Fruit fly (Drosophila melanogaster) whole organism, embryonic: ENCODE measurements around the gene Or7a.
A peak's percentile ranks its signal among the peaks of the same experiment; 100 is the strongest.

Experiments
- Abd-B ChIP-seq: fragments of 200-800 bp; sonication (Bioruptor generic); optimal IDR thresholded peaks from 2 replicates; lab custom pipeline; 2018; ENCODE audit warnings: missing biosample characterization, mild to moderate bottlenecking, missing genetic modification characterization, moderate library complexity
- Atf-2 ChIP-seq: fragments of 200-800 bp; sonication (Bioruptor generic); optimal IDR thresholded peaks from 2 replicates; lab custom pipeline; 2016; ENCODE audit warnings: missing biosample characterization, missing genetic modification characterization
- Awh ChIP-seq: fragments of 200-800 bp; sonication (Bioruptor generic); IDR thresholded peaks from 2 replicates; pipeline ENCODE4, ENCODE4 v1.3.6; 2022; ENCODE audit warnings: missing biosample characterization, missing genetic modification characterization
- Bgb ChIP-seq: fragments of 200-800 bp; sonication (Bioruptor generic); IDR thresholded peaks from 2 replicates; pipeline ENCODE4 v1.3.6; 2022; ENCODE audit warnings: missing biosample characterization, missing genetic modification characterization; ENCODE audit not compliant: partially characterized antibody
- CG10274 ChIP-seq: fragments of 200-800 bp; sonication (Bioruptor generic); optimal IDR thresholded peaks from 3 replicates; lab custom pipeline; 2017; ENCODE audit warnings: missing biosample characterization, mild to moderate bottlenecking, missing genetic modification characterization
- CG10565 ChIP-seq: fragments of 200-800 bp; sonication (Bioruptor generic); optimal IDR thresholded peaks from 3 replicates; lab custom pipeline; 2016; ENCODE audit warnings: missing biosample characterization, mild to moderate bottlenecking, missing genetic modification characterization
- CG11093 ChIP-seq: fragments of 200-800 bp; sonication (Bioruptor generic); IDR thresholded peaks from 3 replicates; pipeline ENCODE4 v1.3.6; 2022; ENCODE audit warnings: missing biosample characterization, missing genetic modification characterization
- CG12219 ChIP-seq: fragments of 200-800 bp; sonication (Bioruptor generic); optimal IDR thresholded peaks from 3 replicates; lab custom pipeline; 2018; ENCODE audit warnings: missing biosample characterization, mild to moderate bottlenecking, missing genetic modification characterization
- CG1233 ChIP-seq: fragments of 200-800 bp; sonication (Bioruptor generic); optimal IDR thresholded peaks from 4 replicates; lab custom pipeline; 2018; ENCODE audit warnings: missing biosample characterization, mild to moderate bottlenecking, missing genetic modification characterization
- CG14667 ChIP-seq: fragments of 200-800 bp; sonication (Bioruptor generic); IDR thresholded peaks from 2 replicates; pipeline ENCODE4 v1.3.6; 2022; ENCODE audit warnings: missing biosample characterization, missing genetic modification characterization
- CG15011 ChIP-seq: fragments of 200-800 bp; sonication (Bioruptor generic); optimal IDR thresholded peaks from 3 replicates; lab custom pipeline; 2018; ENCODE audit warnings: missing biosample characterization, mild to moderate bottlenecking, missing genetic modification characterization
- CG1603 ChIP-seq: fragments of 200-800 bp; sonication (Bioruptor generic); optimal IDR thresholded peaks from 2 replicates; lab custom pipeline; 2019; ENCODE audit warnings: missing biosample characterization, mild to moderate bottlenecking, missing genetic modification characterization, moderate library complexity
- CG1792 ChIP-seq: fragments of 200-800 bp; sonication (Bioruptor generic); optimal IDR thresholded peaks from 2 replicates; lab custom pipeline; 2016; ENCODE audit warnings: missing biosample characterization, missing genetic modification characterization
- CG42726 ChIP-seq: fragments of 200-800 bp; sonication (Bioruptor generic); IDR thresholded peaks from 2 replicates; pipeline ENCODE4 v1.3.6; 2022; ENCODE audit warnings: missing biosample characterization, missing genetic modification characterization; ENCODE audit not compliant: partially characterized antibody
- CG7357 ChIP-seq: fragments of 200-800 bp; sonication (Bioruptor generic); IDR thresholded peaks from 3 replicates; pipeline ENCODE4 v1.3.6; 2022; ENCODE audit warnings: missing biosample characterization, missing genetic modification characterization
- CG7745 ChIP-seq: fragments of 200-800 bp; sonication (Bioruptor generic); optimal IDR thresholded peaks from 2 replicates; lab custom pipeline; 2018; ENCODE audit warnings: missing biosample characterization, mild to moderate bottlenecking, missing genetic modification characterization, moderate library complexity
- CG7987 ChIP-seq: fragments of 200-800 bp; sonication (Bioruptor generic); optimal IDR thresholded peaks from 2 replicates; lab custom pipeline; 2018; ENCODE audit warnings: missing biosample characterization, mild to moderate bottlenecking, missing genetic modification characterization, moderate library complexity
- CG8359 ChIP-seq: fragments of 200-800 bp; sonication (Bioruptor generic); optimal IDR thresholded peaks from 2 replicates; lab custom pipeline; 2017; ENCODE audit warnings: missing biosample characterization, mild to moderate bottlenecking, missing genetic modification characterization, borderline replicate concordance
- CG8388 ChIP-seq: fragments of 200-800 bp; sonication (Bioruptor generic); optimal IDR thresholded peaks from 2 replicates; lab custom pipeline; 2019; ENCODE audit warnings: missing biosample characterization, mild to moderate bottlenecking, missing genetic modification characterization, moderate library complexity
- CG9932 ChIP-seq: fragments of 200-800 bp; sonication (Bioruptor generic); IDR thresholded peaks from 2 replicates; pipeline ENCODE4 v1.3.6; 2022; ENCODE audit warnings: missing biosample characterization, missing genetic modification characterization
- Dfd ChIP-seq, 2 experiments: fragments of >200 bp; optimal IDR thresholded peaks; 2 replicates each; lab custom pipeline; 2017; ENCODE audit warnings: missing biosample characterization in 2 of 2, missing genetic modification characterization in 2 of 2
- Drgx ChIP-seq: fragments of 200-800 bp; sonication (Bioruptor generic); IDR thresholded peaks from 2 replicates; pipeline ENCODE4 v1.3.6; 2022; ENCODE audit warnings: missing biosample characterization, missing genetic modification characterization
- Ets65A ChIP-seq: fragments of 200-800 bp; sonication (Bioruptor generic); peaks from one replicate; lab custom pipeline; 2016; ENCODE audit warnings: missing biosample characterization, missing genetic modification characterization
- Hr78 ChIP-seq, 2 experiments: fragments of 200-800 bp in 1 of 2; fragments of >200 bp in 1 of 2; sonication (Bioruptor generic) in 1 of 2; optimal IDR thresholded peaks; 2 replicates each; lab custom pipeline; 2017 to 2019; ENCODE audit warnings: missing biosample characterization in 2 of 2, missing genetic modification characterization in 2 of 2, mild to moderate bottlenecking in 1 of 2, moderate library complexity in 1 of 2
- Nf-YA ChIP-seq: fragments of 200-800 bp; sonication (Bioruptor generic); IDR thresholded peaks from 2 replicates; pipeline ENCODE4 v1.3.6; 2022; ENCODE audit warnings: missing biosample characterization, missing genetic modification characterization
- Nf-YB ChIP-seq: fragments of 200-800 bp; sonication (Bioruptor generic); optimal IDR thresholded peaks from 3 replicates; lab custom pipeline; 2019; ENCODE audit warnings: missing biosample characterization, mild to moderate bottlenecking, missing genetic modification characterization, moderate library complexity
- Oli ChIP-seq: fragments of 200-800 bp; sonication (Bioruptor generic); optimal IDR thresholded peaks from 2 replicates; lab custom pipeline; 2018; ENCODE audit warnings: missing biosample characterization, mild to moderate bottlenecking, missing genetic modification characterization, moderate library complexity
- Sox100B ChIP-seq: fragments of 200-800 bp; sonication (Bioruptor generic); optimal IDR thresholded peaks from 3 replicates; lab custom pipeline; 2018; ENCODE audit warnings: missing biosample characterization, mild to moderate bottlenecking, missing genetic modification characterization
- Sry-β ChIP-seq: fragments of 200-800 bp; sonication (Bioruptor generic); optimal IDR thresholded peaks from 2 replicates; lab custom pipeline; 2018; ENCODE audit warnings: missing biosample characterization, mild to moderate bottlenecking, missing genetic modification characterization, moderate library complexity
- Xrp1 ChIP-seq: fragments of 200-800 bp; sonication (Bioruptor generic); IDR thresholded peaks from 2 replicates; pipeline ENCODE4 v1.3.6; 2022; ENCODE audit warnings: missing biosample characterization, missing genetic modification characterization
- al ChIP-seq: fragments of 200-800 bp; sonication (Bioruptor generic); IDR thresholded peaks from 2 replicates; pipeline ENCODE4 v1.3.6; 2022; ENCODE audit warnings: missing biosample characterization, missing genetic modification characterization
- bab2 ChIP-seq: fragments of 200-800 bp; sonication (Bioruptor generic); optimal IDR thresholded peaks from 2 replicates; lab custom pipeline; 2016; ENCODE audit warnings: missing biosample characterization, missing genetic modification characterization
- caup ChIP-seq: fragments of 200-800 bp; sonication (Bioruptor generic); optimal IDR thresholded peaks from 3 replicates; lab custom pipeline; 2017; ENCODE audit warnings: missing biosample characterization, mild to moderate bottlenecking, missing genetic modification characterization, moderate library complexity; ENCODE audit not compliant: severe bottlenecking
- da ChIP-seq: fragments of 200-800 bp; sonication (Bioruptor generic); optimal IDR thresholded peaks from 2 replicates; lab custom pipeline; 2016; ENCODE audit warnings: missing biosample characterization, missing genetic modification characterization
- dan ChIP-seq: fragments of 200-800 bp; sonication (Bioruptor generic); IDR thresholded peaks from 2 replicates; pipeline ENCODE4 v1.3.6; 2022; ENCODE audit warnings: missing biosample characterization, missing genetic modification characterization
- dmrt99B ChIP-seq: fragments of 200-800 bp; sonication (Bioruptor generic); optimal IDR thresholded peaks from 2 replicates; lab custom pipeline; 2018; ENCODE audit warnings: missing biosample characterization, mild to moderate bottlenecking, missing genetic modification characterization, moderate library complexity
- dysf ChIP-seq: fragments of 200-800 bp; sonication (Bioruptor generic); IDR thresholded peaks from 3 replicates; pipeline ENCODE4 v1.3.6; 2022; ENCODE audit warnings: missing biosample characterization, missing genetic modification characterization
- fd96Cb ChIP-seq: fragments of 200-800 bp; sonication (Bioruptor generic); optimal IDR thresholded peaks from 2 replicates; lab custom pipeline; 2018; ENCODE audit warnings: missing biosample characterization, mild to moderate bottlenecking, missing genetic modification characterization, moderate library complexity
- ftz-f1 ChIP-seq: fragments of 200-800 bp; sonication (Bioruptor generic); optimal IDR thresholded peaks from 2 replicates; lab custom pipeline; 2016; ENCODE audit warnings: missing biosample characterization, missing genetic modification characterization
- gfzf ChIP-seq: fragments of 200-800 bp; sonication (Bioruptor generic); optimal IDR thresholded peaks from 2 replicates; lab custom pipeline; 2016; ENCODE audit warnings: missing biosample characterization, mild to moderate bottlenecking, missing genetic modification characterization, moderate library complexity
- ind ChIP-seq: fragments of 200-800 bp; sonication (Bioruptor generic); optimal IDR thresholded peaks from 3 replicates; lab custom pipeline; 2016; ENCODE audit warnings: missing biosample characterization, missing genetic modification characterization
- ken ChIP-seq: fragments of 200-800 bp; sonication (Bioruptor generic); IDR thresholded peaks from 3 replicates; pipeline ENCODE4 v1.3.6; 2022; ENCODE audit warnings: missing biosample characterization, missing genetic modification characterization
- klu ChIP-seq: fragments of 200-800 bp; sonication (Bioruptor generic); IDR thresholded peaks from 2 replicates; pipeline ENCODE4 v1.3.6; 2022; ENCODE audit warnings: missing biosample characterization, missing genetic modification characterization
- kni ChIP-seq: fragments of 200-800 bp; sonication (Bioruptor generic); optimal IDR thresholded peaks from 3 replicates; lab custom pipeline; 2017; ENCODE audit warnings: mild to moderate bottlenecking, missing biosample characterization, missing genetic modification reagents, missing genetic modification characterization
- mld ChIP-seq: fragments of 200-800 bp; sonication (Bioruptor generic); IDR thresholded peaks from 3 replicates; pipeline ENCODE4 v1.3.6; 2022; ENCODE audit warnings: missing biosample characterization, missing genetic modification characterization; ENCODE audit not compliant: partially characterized antibody
- p53 ChIP-seq: fragments of 200-800 bp; sonication (Bioruptor generic); optimal IDR thresholded peaks from 2 replicates; lab custom pipeline; 2016; ENCODE audit warnings: missing biosample characterization, missing genetic modification characterization
- pita ChIP-seq: fragments of 200-800 bp; sonication (Bioruptor generic); optimal IDR thresholded peaks from 2 replicates; lab custom pipeline; 2017; ENCODE audit warnings: missing biosample characterization, mild to moderate bottlenecking, missing genetic modification characterization
- sqz ChIP-seq: fragments of 200-800 bp; sonication (Bioruptor generic); optimal IDR thresholded peaks from 3 replicates; lab custom pipeline; 2018; ENCODE audit warnings: missing biosample characterization, mild to moderate bottlenecking, missing genetic modification characterization
- sr ChIP-seq: fragments of 200-800 bp; sonication (Bioruptor generic); IDR thresholded peaks from 3 replicates; pipeline ENCODE4 v1.3.6; 2022; ENCODE audit warnings: missing biosample characterization, missing genetic modification characterization

The Or7a gene

DNA sequence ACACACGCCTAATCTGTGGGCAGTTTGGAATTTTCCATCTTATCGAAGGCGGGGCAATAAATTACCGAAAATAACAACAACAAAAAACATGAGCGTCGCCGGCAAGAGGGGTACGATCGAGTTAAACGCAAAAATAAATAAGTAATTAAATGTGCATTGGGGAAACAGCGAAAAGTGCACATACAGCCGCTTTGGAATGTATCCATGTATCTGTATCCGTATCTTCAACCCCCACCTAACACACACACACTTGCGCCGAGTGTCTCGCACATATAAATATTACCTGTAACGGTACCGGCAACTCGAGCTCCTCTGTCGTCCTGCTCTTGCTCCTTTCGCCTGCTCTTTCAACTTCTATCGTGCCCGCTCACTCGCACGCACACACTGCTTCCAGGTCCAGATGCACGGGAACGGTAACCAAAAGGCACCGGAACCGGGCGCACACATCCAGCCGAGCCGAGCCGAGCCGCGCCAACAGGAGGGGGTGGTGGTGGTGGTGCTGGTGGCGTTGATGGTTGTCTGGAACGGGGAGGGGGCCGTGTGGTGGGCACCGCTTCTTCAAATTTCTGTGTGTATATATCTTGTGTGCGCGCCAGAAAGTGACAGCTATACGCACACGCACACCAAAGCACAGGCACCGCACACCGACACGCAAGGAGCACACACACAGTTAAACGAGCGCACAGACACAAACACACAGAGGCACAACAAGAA is 24.0 kb downstream of the Or7a start (continued):
- peak; percentile 17 for TF ChIP-seq caup (GFP tag; lab: Kevin White, UChicago)
- TF ChIP-seq bab2 (GFP tag; lab: Kevin White, UChicago), result peak; percentile 5
- TF ChIP-seq ind (GFP tag; lab: Kevin White, UChicago), result peak; percentile 10
- TF ChIP-seq CG1603 (tag; lab: Kevin White, UChicago), result peak; percentile 37
- no peak for TF ChIP-seq Nf-YA (GFP tag; lab: Robert Waterston, UW)
- peak; percentile 9 for TF ChIP-seq Sox100B
- TF ChIP-seq Sry-β (GFP tag; lab: Kevin White, UChicago), result no peak
- TF ChIP-seq CG12219, result peak; percentile 10
- TF ChIP-seq Xrp1, result peak; percentile 21; the same call in 1 of the 2 replicates
- TF ChIP-seq dysf, result peak; percentile 25; the same call in 1 of the 3 replicates
- TF ChIP-seq ftz-f1 (GFP tag; lab: Kevin White, UChicago), result no peak
- TF ChIP-seq CG8359, result no peak
- TF ChIP-seq fd96Cb (tag; lab: Kevin White, UChicago), result no peak
- TF ChIP-seq mld (GFP tag; lab: Robert Waterston, UW), result no peak
- TF ChIP-seq CG15011, result no peak
- no peak for TF ChIP-seq p53 (GFP tag; lab: Kevin White, UChicago)
- no peak for TF ChIP-seq klu
- no peak for TF ChIP-seq Hr78 (GFP tag; optimal IDR thresholded peaks at IDR 0.05; lab: Kevin White, UChicago)
- no peak for TF ChIP-seq sr (GFP tag; lab: Robert Waterston, UW)
- peak; percentile 12 for TF ChIP-seq Oli
- TF ChIP-seq gfzf (GFP tag; lab: Kevin White, UChicago), result no peak
- no peak for TF ChIP-seq Dfd (GFP tag; optimal IDR thresholded peaks at IDR 0.05; lab: Kevin White, UChicago)
- peak; percentile 42; the same call in 1 of the 2 replicates for TF ChIP-seq Drgx (GFP tag; lab: Robert Waterston, UW)
- TF ChIP-seq CG7987 (GFP tag; lab: Kevin White, UChicago), result no peak
- TF ChIP-seq Atf-2 (GFP tag; lab: Kevin White, UChicago), result peak; percentile 5
- peak; percentile 37; the same call in 1 of the 2 replicates for TF ChIP-seq CG9932
- TF ChIP-seq CG8388, result no peak
- TF ChIP-seq dmrt99B (tag; lab: Kevin White, UChicago), result peak; percentile 24
- no peak for TF ChIP-seq CG1792
- TF ChIP-seq Abd-B (GFP tag; lab: Kevin White, UChicago), result no peak
- no peak for TF ChIP-seq CG42726 (GFP tag; lab: Robert Waterston, UW)
- no peak for TF ChIP-seq CG10274 (GFP tag; lab: Kevin White, UChicago)
- no peak for TF ChIP-seq CG1233 (GFP tag; lab: Kevin White, UChicago)
- TF ChIP-seq Awh (GFP tag; lab: Robert Waterston, UW), result no peak
- no peak for TF ChIP-seq sqz (GFP tag; lab: Kevin White, UChicago)
- TF ChIP-seq CG10565 (GFP tag; lab: Kevin White, UChicago), result no peak
- no peak for TF ChIP-seq CG7357 (GFP tag; lab: Robert Waterston, UW)
- no peak for TF ChIP-seq Nf-YB (GFP tag; lab: Kevin White, UChicago)
- TF ChIP-seq Bgb (GFP tag; lab: Robert Waterston, UW), result peak; percentile 35; the same call in 1 of the 2 replicates
- TF ChIP-seq da (GFP tag; lab: Kevin White, UChicago), result no peak
- no peak for TF ChIP-seq CG14667
- TF ChIP-seq al (GFP tag; lab: Robert Waterston, UW), result no peak
- TF ChIP-seq kni (GFP tag; lab: Kevin White, UChicago), result peak; percentile 60
- TF ChIP-seq ken, result no peak
- no peak for TF ChIP-seq CG11093 (GFP tag; lab: Robert Waterston, UW)
- TF ChIP-seq Ets65A, result no peak
- no peak for TF ChIP-seq dan
- no peak for TF ChIP-seq CG7745 (tag; lab: Kevin White, UChicago)
- TF ChIP-seq pita (GFP tag; lab: Kevin White, UChicago), result no peak
